Fruit fly (Drosophila melanogaster): Measurements from ENCODE around the gene Tsp86D.

Gene Tsp86D

dm6 chr3R:10852232-10852774 is 16.2 kb upstream of the Tsp86D start, which contains the start of gene CG4565:
Gene CG4565, plus strand, starts transcription at chr3R:10852724.
- TF ChIP-seq crol (GFP tag; IDR thresholded peaks at IDR 0.05) = peak; percentile 63; the same call in 1 of the 2 replicates
- no peak for TF ChIP-seq Oaz (GFP tag; IDR thresholded peaks at IDR 0.05)
- TF ChIP-seq pzg (GFP tag; optimal IDR thresholded peaks at IDR 0.05) = peak; percentile 45
- TF ChIP-seq tin (GFP tag; optimal IDR thresholded peaks at IDR 0.05) = no peak
- no peak for TF ChIP-seq CG7963 (GFP tag; IDR thresholded peaks at IDR 0.05; ENCODE audit: partially characterized antibody)
- no peak for TF ChIP-seq Bdp1 (GFP tag; optimal IDR thresholded peaks at IDR 0.05)
- TF ChIP-seq CG8290 (GFP tag; optimal IDR thresholded peaks at IDR 0.05) = peak; percentile 20
- TF ChIP-seq CG8290 (tag; optimal IDR thresholded peaks at IDR 0.05) = no peak
- no peak for TF ChIP-seq repo (GFP tag; optimal IDR thresholded peaks at IDR 0.05)
- no peak for TF ChIP-seq Drgx (GFP tag; IDR thresholded peaks at IDR 0.05)
- TF ChIP-seq zf30C (GFP tag; optimal IDR thresholded peaks at IDR 0.05) = peak; percentile 9
- peak; percentile 7 for TF ChIP-seq sug (tag; optimal IDR thresholded peaks at IDR 0.05)
- TF ChIP-seq dmrt99B (tag; optimal IDR thresholded peaks at IDR 0.05) = no peak
- no peak for TF ChIP-seq YL-1 (GFP tag; optimal IDR thresholded peaks at IDR 0.05)
- no peak for TF ChIP-seq CG9817 (tag; optimal IDR thresholded peaks at IDR 0.05)
- TF ChIP-seq CG10979 (tag; optimal IDR thresholded peaks at IDR 0.05) = peak; percentile 13
- TF ChIP-seq CG18262 (tag; optimal IDR thresholded peaks at IDR 0.05) = no peak
- peak; percentile 17 for TF ChIP-seq gcm (GFP tag; optimal IDR thresholded peaks at IDR 0.05)
- no peak for TF ChIP-seq usp (GFP tag; optimal IDR thresholded peaks at IDR 0.05)
- peak; percentile 28 for TF ChIP-seq CG4328 (GFP tag; optimal IDR thresholded peaks at IDR 0.05)
- peak; percentile 71 for TF ChIP-seq CG10543 (GFP tag; optimal IDR thresholded peaks at IDR 0.05)
- TF ChIP-seq Dfd (GFP tag; optimal IDR thresholded peaks at IDR 0.05) = no peak
- TF ChIP-seq Doc3 (GFP tag; IDR thresholded peaks at IDR 0.05; ENCODE audit: partially characterized antibody) = no peak; the same call in 2 of the 3 replicates
- no peak for TF ChIP-seq ara (GFP tag; IDR thresholded peaks at IDR 0.05)
- TF ChIP-seq CoRest (tag; optimal IDR thresholded peaks at IDR 0.05) = peak; percentile 10
- peak; percentile 29 for TF ChIP-seq phol (tag; optimal IDR thresholded peaks at IDR 0.05)
- no peak for TF ChIP-seq NfI (GFP tag; optimal IDR thresholded peaks at IDR 0.05)
- peak in 1 of 3 experiments; percentile 36 for TF ChIP-seq Stat92E (GFP tag; optimal IDR thresholded peaks at IDR 0.05)
- TF ChIP-seq CG9609 (GFP tag; optimal IDR thresholded peaks at IDR 0.05) = no peak
- TF ChIP-seq Atf-2 (GFP tag; optimal IDR thresholded peaks at IDR 0.05) = no peak
- TF ChIP-seq Optix (GFP tag; IDR thresholded peaks at IDR 0.05) = no peak
- peak; percentile 62 for TF ChIP-seq E2f2 (GFP tag; IDR thresholded peaks at IDR 0.05)
- TF ChIP-seq stwl (tag; optimal IDR thresholded peaks at IDR 0.05) = peak; percentile 76
- no peak for TF ChIP-seq org-1 (GFP tag; optimal IDR thresholded peaks at IDR 0.05)
- peak; percentile 32 for TF ChIP-seq nerfin-1 (tag; optimal IDR thresholded peaks at IDR 0.05)
- TF ChIP-seq Lim3 (GFP tag; IDR thresholded peaks at IDR 0.05) = no peak
- TF ChIP-seq vvl (GFP tag; IDR thresholded peaks at IDR 0.05) = peak; percentile 22; the same call in 1 of the 2 replicates
- TF ChIP-seq Fer3 (tag; optimal IDR thresholded peaks at IDR 0.05) = no peak
- no peak for TF ChIP-seq slou (GFP tag; optimal IDR thresholded peaks at IDR 0.05)
- peak; percentile 44 for TF ChIP-seq CG1603 (tag; optimal IDR thresholded peaks at IDR 0.05)
- no peak for TF ChIP-seq CG31441 (GFP tag; IDR thresholded peaks at IDR 0.05)
- no peak for TF ChIP-seq twi (tag; optimal IDR thresholded peaks at IDR 0.05)
- TF ChIP-seq Atf6 (GFP tag; IDR thresholded peaks at IDR 0.05) = peak; percentile 33; the same call in 1 of the 2 replicates
- TF ChIP-seq CG14710 (tag; optimal IDR thresholded peaks at IDR 0.05) = peak; percentile 26
- no peak for TF ChIP-seq CG7839 (tag; optimal IDR thresholded peaks at IDR 0.05)
- no peak for TF ChIP-seq TFAM (GFP tag; optimal IDR thresholded peaks at IDR 0.05)
- no peak for TF ChIP-seq Hr39 (optimal IDR thresholded peaks at IDR 0.05)
- TF ChIP-seq CG3995 (GFP tag; optimal IDR thresholded peaks at IDR 0.05) = no peak
- TF ChIP-seq CG17829 (tag; optimal IDR thresholded peaks at IDR 0.05) = peak; percentile 8
- TF ChIP-seq CG42726 (GFP tag; IDR thresholded peaks at IDR 0.05; ENCODE audit: partially characterized antibody) = 0 out of 2 replicates have a peak, but pooled peaks have one; percentile 29
- no peak for TF ChIP-seq ken (GFP tag; IDR thresholded peaks at IDR 0.05)

Measured in whole organism, embryonic.